Worm (Caenorhabditis elegans) whole organism, L2 larva: Measurements from ENCODE around the gene srg-44.

Source experiments
- ama-1 ChIP-seq: fragments of 150-350 bp; optimal IDR thresholded peaks from 2 replicates; lab custom pipeline; 2018; ENCODE audit warnings: inconsistent platforms
- ceh-82 ChIP-seq: fragments of 150-350 bp; optimal IDR thresholded peaks from 2 replicates; lab custom pipeline; 2014; ENCODE audit warnings: missing biosample characterization, missing genetic modification characterization
- dmd-4 ChIP-seq: sonication (generic microtip); optimal IDR thresholded peaks from 2 replicates; lab custom pipeline; 2017; ENCODE audit warnings: missing biosample characterization, missing genetic modification characterization
- egl-27 ChIP-seq: sonication (generic microtip); optimal IDR thresholded peaks from 3 replicates; lab custom pipeline; 2017; ENCODE audit warnings: missing biosample characterization, missing genetic modification reagents, missing genetic modification characterization
- elt-3 ChIP-seq: sonication (generic microtip); optimal IDR thresholded peaks from 2 replicates; lab custom pipeline; 2017; ENCODE audit warnings: missing biosample characterization, missing genetic modification characterization
- mdl-1 ChIP-seq, 2 experiments: fragments of 150-350 bp in 1 of 2; sonication (generic microtip) in 1 of 2; optimal IDR thresholded peaks; 2 replicates each; lab custom pipeline; 2017; ENCODE audit warnings: missing biosample characterization in 2 of 2, missing genetic modification characterization in 2 of 2
- nhr-11 ChIP-seq: fragments of 150-350 bp; optimal IDR thresholded peaks from 2 replicates; lab custom pipeline; 2014; ENCODE audit warnings: missing biosample characterization, missing genetic modification characterization
- nhr-77 ChIP-seq: fragments of 150-350 bp; optimal IDR thresholded peaks from 2 replicates; lab custom pipeline; 2014; ENCODE audit warnings: missing biosample characterization, missing genetic modification characterization
- skn-1 ChIP-seq: sonication (generic microtip); optimal IDR thresholded peaks from 2 replicates; lab custom pipeline; 2017; ENCODE audit warnings: missing biosample characterization, missing genetic modification characterization
- unc-55 ChIP-seq: fragments of 150-350 bp; sonication (generic microtip); optimal IDR thresholded peaks from 3 replicates; lab custom pipeline; 2014; ENCODE audit warnings: missing biosample characterization, missing genetic modification reagents, missing genetic modification characterization
- unc-62 ChIP-seq: fragments of 150-350 bp; optimal IDR thresholded peaks from 2 replicates; lab custom pipeline; 2014; ENCODE audit warnings: missing biosample characterization, missing genetic modification reagents, missing genetic modification characterization
- zag-1 ChIP-seq: fragments of 150-350 bp; optimal IDR thresholded peaks from 2 replicates; lab custom pipeline; 2014; ENCODE audit warnings: missing biosample characterization, missing genetic modification characterization
- ztf-4 ChIP-seq: fragments of 150-350 bp; optimal IDR thresholded peaks from 2 replicates; lab custom pipeline; 2014; ENCODE audit warnings: missing biosample characterization, missing genetic modification characterization

DNA sequence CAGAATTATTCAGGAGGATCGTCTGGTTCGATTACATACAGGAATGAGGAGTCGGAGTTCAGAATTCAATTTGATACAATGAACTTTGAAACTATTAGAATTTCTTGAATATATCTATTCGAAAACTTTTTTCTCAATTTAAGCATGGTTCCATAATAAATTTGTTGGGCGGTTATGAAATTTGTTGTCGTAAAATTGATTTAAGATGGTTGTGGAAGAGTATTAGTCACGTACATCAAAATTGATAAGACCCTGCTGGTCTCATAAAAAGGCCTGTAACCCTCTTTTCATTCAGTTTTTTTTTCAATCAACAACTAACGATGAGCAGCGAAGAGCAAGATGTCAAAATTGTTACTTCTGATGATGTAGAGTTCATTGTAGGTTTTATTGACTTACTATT, 19.0 kb downstream of the srg-44 start, which contains the start of gene skr-5:
- TF ChIP-seq ama-1 (no peak), skn-1 (tag; lab: Kevin White, UChicago) (no peak), dmd-4 (tag; lab: Kevin White, UChicago) (no peak), egl-27 (tag; lab: Kevin White, UChicago) (no peak), zag-1 (tag; lab: Kevin White, UChicago) (no peak), mdl-1 (tag; optimal IDR thresholded peaks at IDR 0.05; lab: Kevin White, UChicago) (no peak), elt-3 (tag; lab: Kevin White, UChicago) (no peak), nhr-11 (tag; lab: Kevin White, UChicago) (no peak), nhr-77 (no peak), ztf-4 (no peak), ceh-82 (no peak), unc-55 (GFP tag; lab: Kevin White, UChicago) (no peak), unc-62 (no peak)
